Fruit fly (Drosophila melanogaster): ENCODE results near the gene Kap-alpha3.

The Kap-alpha3 gene

DNA sequence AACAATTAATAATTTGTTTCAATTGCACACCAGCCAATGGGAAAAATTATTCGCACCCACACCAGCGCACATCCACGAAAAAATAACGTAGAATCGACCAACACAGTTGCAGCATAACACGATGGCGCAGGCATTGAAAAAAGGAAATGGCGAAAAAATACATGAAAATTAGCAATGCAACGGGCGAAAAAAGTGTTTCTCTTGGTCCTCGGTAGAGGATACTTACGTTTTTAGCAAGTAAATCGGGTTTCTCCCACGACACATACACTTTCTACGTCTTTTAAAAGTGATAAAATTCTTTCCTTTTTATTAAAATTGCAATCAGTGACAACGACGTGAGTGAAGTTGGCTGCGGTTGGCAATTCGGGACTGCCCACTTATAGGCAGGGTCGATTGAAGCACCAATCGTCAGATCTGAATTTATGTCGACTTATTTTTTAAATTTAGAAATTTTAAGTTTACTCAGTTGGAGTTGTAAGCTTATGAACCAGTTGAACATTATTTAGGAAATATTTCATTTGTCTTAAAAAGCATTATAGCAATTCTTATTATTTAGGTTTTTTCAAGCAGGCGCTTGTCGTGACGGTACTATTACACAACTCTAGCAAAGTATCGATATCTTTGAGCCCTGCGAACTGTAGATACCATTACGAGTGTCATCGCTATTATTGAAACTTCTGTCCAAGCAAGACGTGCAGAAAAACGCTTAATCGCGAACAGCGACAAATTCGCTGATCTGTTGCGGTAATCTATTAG is at the start of gene Kap-alpha3, which contains the start of gene Son (continued):
- TF ChIP-seq Eip74EF (GFP tag; optimal IDR thresholded peaks at IDR 0.05), result peak in 1 of 2 experiments; percentile 76
- peak; percentile 83 for TF ChIP-seq gce (GFP tag; IDR thresholded peaks at IDR 0.05)
- peak; percentile 79 for TF ChIP-seq CG11093 (GFP tag; IDR thresholded peaks at IDR 0.05)
- TF ChIP-seq Six4 (GFP tag; optimal IDR thresholded peaks at IDR 0.05), result peak; percentile 76
- peak; percentile 93 for TF ChIP-seq Hey (tag; optimal IDR thresholded peaks at IDR 0.05)
- peak; percentile 87 for TF ChIP-seq Rx (GFP tag; IDR thresholded peaks at IDR 0.05)
- peak; percentile 84 for TF ChIP-seq CG18262 (tag; optimal IDR thresholded peaks at IDR 0.05)
- TF ChIP-seq CG8388 (GFP tag; optimal IDR thresholded peaks at IDR 0.05), result peak; percentile 84
- peak; percentile 93 for TF ChIP-seq CG15011 (GFP tag; optimal IDR thresholded peaks at IDR 0.05)
- peak; percentile 47; the same call in 1 of the 2 replicates for TF ChIP-seq ro (GFP tag; IDR thresholded peaks at IDR 0.05)
- TF ChIP-seq chinmo (GFP tag; IDR thresholded peaks at IDR 0.05; ENCODE audit: partially characterized antibody), result 0 out of 4 replicates have a peak, but pooled peaks have one; percentile 69
- no peak for TF ChIP-seq CG8478 (optimal IDR thresholded peaks at IDR 0.05)
- peak; percentile 91 for TF ChIP-seq vvl (GFP tag; IDR thresholded peaks at IDR 0.05)
- TF ChIP-seq CG12155 (GFP tag; optimal IDR thresholded peaks at IDR 0.05), result peak; percentile 89
- peak; percentile 86 for TF ChIP-seq gcm2 (GFP tag; optimal IDR thresholded peaks at IDR 0.05)
- peak; percentile 96 for TF ChIP-seq shn (GFP tag; optimal IDR thresholded peaks at IDR 0.05)
- peak; percentile 95 for TF ChIP-seq phol (tag; optimal IDR thresholded peaks at IDR 0.05)
- TF ChIP-seq MTF-1 (GFP tag; optimal IDR thresholded peaks at IDR 0.05; ENCODE audit: borderline replicate concordance), result peak; percentile 96
- TF ChIP-seq Fer1 (GFP tag; optimal IDR thresholded peaks at IDR 0.05), result peak; percentile 94
- peak; percentile 86 for TF ChIP-seq crc (GFP tag; optimal IDR thresholded peaks at IDR 0.05)
- peak; percentile 92 for TF ChIP-seq sqz (GFP tag; optimal IDR thresholded peaks at IDR 0.05)
- peak; percentile 86 for TF ChIP-seq fd64A (GFP tag; optimal IDR thresholded peaks at IDR 0.05)
- peak; percentile 82 for TF ChIP-seq tx (GFP tag; optimal IDR thresholded peaks at IDR 0.05)
- TF ChIP-seq CG10321 (GFP tag; IDR thresholded peaks at IDR 0.05), result peak; percentile 72
- no peak; the same call in 1 of the 2 replicates for TF ChIP-seq tna (GFP tag; IDR thresholded peaks at IDR 0.05; ENCODE audit: partially characterized antibody)
- peak; percentile 79 for TF ChIP-seq CG10462 (GFP tag; optimal IDR thresholded peaks at IDR 0.05)
- no peak for TF ChIP-seq fru (optimal IDR thresholded peaks at IDR 0.05)
- TF ChIP-seq CG10979 (tag; optimal IDR thresholded peaks at IDR 0.05), result peak; percentile 79
- peak; percentile 95 for TF ChIP-seq CG33557 (GFP tag; optimal IDR thresholded peaks at IDR 0.05)
- peak; percentile 5 for TF ChIP-seq Elba2 (GFP tag; optimal IDR thresholded peaks at IDR 0.05)
- no peak for TF ChIP-seq br (optimal IDR thresholded peaks at IDR 0.05)
- peak; percentile 90 for TF ChIP-seq Asciz (GFP tag; optimal IDR thresholded peaks at IDR 0.05)
- peak; percentile 93 for TF ChIP-seq chn (GFP tag; optimal IDR thresholded peaks at IDR 0.05)
- TF ChIP-seq grau (tag; optimal IDR thresholded peaks at IDR 0.05), result peak; percentile 88
- peak; percentile 95 for TF ChIP-seq sug (tag; optimal IDR thresholded peaks at IDR 0.05)
- peak; percentile 95 for TF ChIP-seq Sox100B (GFP tag; optimal IDR thresholded peaks at IDR 0.05)
- peak; percentile 94 for TF ChIP-seq HHEX (GFP tag; optimal IDR thresholded peaks at IDR 0.05)
- TF ChIP-seq CG4282 (GFP tag; optimal IDR thresholded peaks at IDR 0.05), result peak; percentile 87
- peak; percentile 92 for TF ChIP-seq CG16863 (GFP tag; optimal IDR thresholded peaks at IDR 0.05)
- TF ChIP-seq Hand (GFP tag; optimal IDR thresholded peaks at IDR 0.05), result peak; percentile 82
- TF ChIP-seq Ada2b (GFP tag; IDR thresholded peaks at IDR 0.05), result peak; percentile 76
- TF ChIP-seq Nf-YC (tag; optimal IDR thresholded peaks at IDR 0.05), result peak; percentile 89
- peak; percentile 35; the same call in 1 of the 2 replicates for TF ChIP-seq Gsc (GFP tag; IDR thresholded peaks at IDR 0.05)
- TF ChIP-seq CG4617 (GFP tag; optimal IDR thresholded peaks at IDR 0.05; ENCODE audit: borderline replicate concordance), result peak; percentile 87
- peak; percentile 93 for TF ChIP-seq CG4424 (GFP tag; optimal IDR thresholded peaks at IDR 0.05)
- peak; percentile 90 for TF ChIP-seq pnt (GFP tag; optimal IDR thresholded peaks at IDR 0.05)
- peak; percentile 96 for TF ChIP-seq caup (GFP tag; optimal IDR thresholded peaks at IDR 0.05; ENCODE audit: severe bottlenecking)
- TF ChIP-seq CTCF (GFP tag; optimal IDR thresholded peaks at IDR 0.05), result peak; percentile 63
- TF ChIP-seq CG13624 (GFP tag; optimal IDR thresholded peaks at IDR 0.05), result peak; percentile 98
- peak; percentile 88 for TF ChIP-seq CG4820 (GFP tag; optimal IDR thresholded peaks at IDR 0.05)

All from whole organism, embryonic.